Fruit fly (Drosophila melanogaster): ENCODE results near the gene CG46311.

Gene CG46311

DNA sequence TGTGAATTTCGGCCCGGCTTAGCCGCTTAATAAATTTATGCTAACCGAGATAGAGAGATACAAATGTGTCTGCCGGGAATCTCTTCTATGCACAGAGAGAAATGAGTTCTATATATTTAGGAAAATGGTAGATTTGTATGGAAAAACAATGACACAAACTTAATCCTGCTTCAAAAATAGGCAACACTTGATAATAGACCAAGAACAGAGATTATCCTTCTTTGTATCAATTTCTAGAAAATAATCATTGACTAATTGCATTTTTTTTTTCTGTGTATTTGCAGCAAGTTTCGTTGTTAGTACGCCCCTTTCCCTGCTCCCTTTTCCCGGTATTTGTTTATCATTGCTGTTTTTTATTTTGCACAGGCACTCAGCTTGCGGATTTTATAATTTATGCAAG lies 24.2 kb upstream of the CG46311 start:
- TF ChIP-seq CG17806 (tag; optimal IDR thresholded peaks at IDR 0.05) (peak; percentile 26), CG9948 (tag; optimal IDR thresholded peaks at IDR 0.05) (peak; percentile 24), Pif1B (GFP tag; optimal IDR thresholded peaks at IDR 0.05) (no peak), CG13204 (GFP tag; optimal IDR thresholded peaks at IDR 0.05) (no peak), Ets98B (GFP tag; IDR thresholded peaks at IDR 0.05) (no peak), CG12605 (GFP tag; IDR thresholded peaks at IDR 0.05) (no peak), CG10348 (GFP tag; IDR thresholded peaks at IDR 0.05) (no peak), CG34367 (tag; optimal IDR thresholded peaks at IDR 0.05) (peak; percentile 9), CG4496 (GFP tag; IDR thresholded peaks at IDR 0.05) (no peak), CG8159 (tag; optimal IDR thresholded peaks at IDR 0.05) (peak; percentile 1), Snoo (tag; optimal IDR thresholded peaks at IDR 0.05) (no peak), CG14655 (GFP tag; optimal IDR thresholded peaks at IDR 0.05) (peak; percentile 25)

DNA sequence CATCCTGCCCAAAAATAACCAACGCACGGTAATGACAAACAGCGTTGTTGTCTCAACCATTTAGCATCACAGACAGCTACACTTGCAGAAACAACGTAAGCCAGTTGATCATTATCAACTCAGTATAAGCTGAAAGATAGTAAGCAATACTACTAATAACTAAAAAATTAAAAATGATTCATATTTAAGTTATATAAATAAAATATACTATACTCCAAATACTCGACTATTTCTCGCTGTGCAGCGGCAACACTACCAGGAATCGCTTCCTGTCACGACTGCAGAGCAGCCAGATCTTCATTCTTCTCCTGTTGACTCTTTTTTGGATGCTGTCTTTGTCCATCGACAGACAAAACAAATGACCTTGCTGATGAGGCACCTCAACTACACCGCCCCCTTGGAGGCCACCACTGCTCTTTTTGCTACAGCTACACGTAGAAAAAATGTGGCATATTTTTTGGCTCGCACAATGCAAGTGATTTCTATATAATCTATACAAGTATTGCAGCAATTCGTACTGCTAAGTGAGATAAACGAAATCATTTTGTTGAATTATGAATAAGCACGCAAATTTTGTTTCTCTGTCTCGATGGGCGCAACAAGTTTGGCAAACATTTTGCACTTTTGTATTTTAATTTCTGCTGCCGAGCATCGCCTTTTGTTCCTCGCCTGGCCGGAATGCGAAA lies 22.6 kb upstream of the CG46311 start:
- TF ChIP-seq Pif1A (GFP tag; optimal IDR thresholded peaks at IDR 0.05) (peak; percentile 48), CG14655 (GFP tag; optimal IDR thresholded peaks at IDR 0.05) (peak; percentile 28), fd96Ca (GFP tag; IDR thresholded peaks at IDR 0.05) (no peak; the same call in 2 of the 3 replicates), CG12605 (GFP tag; IDR thresholded peaks at IDR 0.05) (no peak), CG17806 (tag; optimal IDR thresholded peaks at IDR 0.05) (peak; percentile 29), Snoo (tag; optimal IDR thresholded peaks at IDR 0.05) (peak; percentile 40), CG34367 (tag; optimal IDR thresholded peaks at IDR 0.05) (peak; percentile 19), CG15710 (tag; optimal IDR thresholded peaks at IDR 0.05) (peak; percentile 37), CG32121 (GFP tag; IDR thresholded peaks at IDR 0.05) (no peak), gl (tag; optimal IDR thresholded peaks at IDR 0.05) (no peak), CG10348 (GFP tag; IDR thresholded peaks at IDR 0.05) (no peak), CG9948 (tag; optimal IDR thresholded peaks at IDR 0.05) (peak; percentile 40), CG8301 (tag; optimal IDR thresholded peaks at IDR 0.05) (peak; percentile 3), Pif1B (GFP tag; optimal IDR thresholded peaks at IDR 0.05) (peak; percentile 39), CG4496 (GFP tag; IDR thresholded peaks at IDR 0.05) (peak; percentile 47; the same call in 1 of the 3 replicates), CG8159 (tag; optimal IDR thresholded peaks at IDR 0.05) (peak; percentile 57)

DNA sequence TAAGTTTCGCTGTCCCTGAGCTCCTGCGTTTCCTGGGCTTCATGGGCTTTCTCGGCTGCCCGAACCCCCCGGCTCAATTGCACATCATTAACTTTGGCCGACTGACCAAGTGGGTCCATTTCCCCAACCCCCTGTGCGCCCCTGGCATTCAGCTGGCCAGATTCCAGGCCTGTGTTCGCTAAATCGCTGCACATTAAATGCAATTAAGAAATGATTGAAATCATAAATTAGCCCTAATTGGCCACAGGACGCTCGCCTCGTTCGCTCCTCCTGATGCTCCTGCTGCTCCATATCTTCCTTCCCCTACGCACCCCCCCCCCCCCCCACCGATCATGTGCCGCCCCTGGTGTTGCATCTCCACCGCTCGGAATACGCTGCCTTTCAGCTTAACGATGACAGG lies 21.5 kb upstream of the CG46311 start:
- TF ChIP-seq EcR (GFP tag; optimal IDR thresholded peaks at IDR 0.05) (no peak), D1 (tag; optimal IDR thresholded peaks at IDR 0.05) (no peak), CG8301 (tag; optimal IDR thresholded peaks at IDR 0.05) (no peak), Ets98B (GFP tag; IDR thresholded peaks at IDR 0.05) (no peak), CG17806 (tag; optimal IDR thresholded peaks at IDR 0.05) (no peak), gl (tag; optimal IDR thresholded peaks at IDR 0.05) (no peak), CG9948 (tag; optimal IDR thresholded peaks at IDR 0.05) (no peak), fd96Ca (GFP tag; IDR thresholded peaks at IDR 0.05) (no peak), CG12605 (GFP tag; IDR thresholded peaks at IDR 0.05) (no peak), CG8159 (tag; optimal IDR thresholded peaks at IDR 0.05) (no peak), Pif1A (GFP tag; optimal IDR thresholded peaks at IDR 0.05) (no peak), CG14655 (GFP tag; optimal IDR thresholded peaks at IDR 0.05) (no peak), CG10348 (GFP tag; IDR thresholded peaks at IDR 0.05) (no peak), CG32121 (GFP tag; IDR thresholded peaks at IDR 0.05) (no peak)

DNA sequence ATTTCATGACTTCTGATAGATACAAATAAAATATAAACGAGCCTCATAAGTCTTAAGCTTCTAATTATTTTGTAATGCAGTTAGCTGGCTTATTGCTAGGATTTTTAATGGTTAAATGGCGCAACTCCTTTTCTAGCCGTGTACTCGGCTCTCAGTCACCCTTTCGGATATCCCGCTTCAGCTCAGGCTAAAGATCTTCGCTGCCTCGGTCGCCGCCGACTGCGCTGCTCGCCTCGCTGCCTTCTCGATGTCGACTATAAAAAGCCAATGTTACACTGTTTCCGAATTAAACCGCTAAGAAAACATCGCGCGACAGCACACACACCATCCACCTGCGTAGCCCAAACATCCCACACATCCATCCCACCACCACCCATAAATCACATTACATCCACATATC lies 20.3 kb upstream of the CG46311 start, which contains the start of gene Cpr12A:
TSS of gene Cpr12A (plus strand) at position 301 of the 400 bp plus-strand sequence.
- TF ChIP-seq Pif1B (GFP tag; optimal IDR thresholded peaks at IDR 0.05) (no peak), CG12605 (GFP tag; IDR thresholded peaks at IDR 0.05) (no peak), CG17806 (tag; optimal IDR thresholded peaks at IDR 0.05) (peak; percentile 10), D1 (tag; optimal IDR thresholded peaks at IDR 0.05) (no peak), CG9948 (tag; optimal IDR thresholded peaks at IDR 0.05) (peak; percentile 30), Snoo (tag; optimal IDR thresholded peaks at IDR 0.05) (no peak), CG15710 (tag; optimal IDR thresholded peaks at IDR 0.05) (peak; percentile 39), CG34367 (tag; optimal IDR thresholded peaks at IDR 0.05) (peak; percentile 13), CG10348 (GFP tag; IDR thresholded peaks at IDR 0.05) (no peak), CG4496 (GFP tag; IDR thresholded peaks at IDR 0.05) (no peak), CG32121 (GFP tag; IDR thresholded peaks at IDR 0.05) (no peak), gl (tag; optimal IDR thresholded peaks at IDR 0.05) (no peak), fd96Ca (GFP tag; IDR thresholded peaks at IDR 0.05) (no peak), CG8301 (tag; optimal IDR thresholded peaks at IDR 0.05) (no peak), CG8159 (tag; optimal IDR thresholded peaks at IDR 0.05) (peak; percentile 24), CG14655 (GFP tag; optimal IDR thresholded peaks at IDR 0.05) (no peak), Ets98B (GFP tag; IDR thresholded peaks at IDR 0.05) (no peak), rn (GFP tag; IDR thresholded peaks at IDR 0.05) (no peak), CG13204 (GFP tag; optimal IDR thresholded peaks at IDR 0.05) (no peak)

DNA sequence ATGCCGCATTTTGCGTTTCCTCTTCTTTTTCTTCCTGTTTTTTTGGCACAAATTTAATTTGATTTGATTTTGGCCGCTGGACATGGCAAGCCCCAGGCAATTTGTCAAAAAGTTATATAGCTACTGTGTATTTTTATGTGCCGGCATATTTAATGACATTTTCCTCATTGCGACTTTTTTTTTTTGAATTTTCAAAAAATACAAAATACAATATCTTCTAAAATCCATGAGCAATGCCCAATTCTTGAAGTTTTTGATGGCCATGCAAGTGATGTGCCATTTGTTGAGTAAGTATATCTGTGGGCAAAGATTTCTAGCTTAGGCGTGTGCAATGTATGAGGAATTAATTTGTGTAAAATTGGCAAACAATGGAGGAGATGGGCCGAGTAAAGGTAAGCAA lies 7.9 kb upstream of the CG46311 start, which contains the start of gene CG11816:
TSS of gene CG11816 (minus strand) at position 101 of the 400 bp plus-strand sequence.
- no peak for TF ChIP-seq CG34367 (tag; optimal IDR thresholded peaks at IDR 0.05)

DNA sequence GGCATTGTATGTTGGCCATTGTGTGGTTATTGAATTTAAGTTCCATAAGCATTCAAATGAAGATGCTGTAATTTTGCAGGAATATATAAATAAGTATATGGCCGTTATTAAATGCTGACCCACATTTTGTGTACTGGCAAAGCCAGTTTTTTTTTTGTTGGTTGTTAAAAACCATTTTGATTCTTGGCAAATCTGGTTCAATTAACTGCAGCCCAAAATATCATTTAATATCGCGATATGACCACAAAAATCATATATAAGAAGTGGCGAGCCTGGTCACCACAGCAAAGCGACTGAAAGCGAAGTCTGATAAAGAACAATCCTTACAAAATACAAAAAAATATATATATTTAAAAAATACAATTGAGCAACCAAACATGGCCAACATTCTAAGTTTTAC lies 7.5 kb upstream of the CG46311 start, which contains the start of gene CG32631:
TSS of gene CG32631 (plus strand) at position 301 of the 400 bp plus-strand sequence.
- TF ChIP-seq CG17806 (tag; optimal IDR thresholded peaks at IDR 0.05) = no peak
- no peak for TF ChIP-seq Pif1A (GFP tag; optimal IDR thresholded peaks at IDR 0.05)
- TF ChIP-seq EcR (GFP tag; optimal IDR thresholded peaks at IDR 0.05) = no peak
- TF ChIP-seq CG8159 (tag; optimal IDR thresholded peaks at IDR 0.05) = no peak
- no peak for TF ChIP-seq CG8301 (tag; optimal IDR thresholded peaks at IDR 0.05)
- TF ChIP-seq CG10348 (GFP tag; IDR thresholded peaks at IDR 0.05) = no peak
- TF ChIP-seq CG4496 (GFP tag; IDR thresholded peaks at IDR 0.05) = no peak
- no peak for TF ChIP-seq D1 (tag; optimal IDR thresholded peaks at IDR 0.05)
- TF ChIP-seq CG14655 (GFP tag; optimal IDR thresholded peaks at IDR 0.05) = no peak
- TF ChIP-seq rn (GFP tag; IDR thresholded peaks at IDR 0.05) = no peak
- no peak for TF ChIP-seq CG15710 (tag; optimal IDR thresholded peaks at IDR 0.05)
